Fruit fly (Drosophila melanogaster) whole organism, prepupa: ENCODE results near the gene Hsp70Ab.

Experiments
- CG10669 ChIP-seq: fragments of 200-800 bp; sonication (Bioruptor generic); optimal IDR thresholded peaks from 3 replicates; lab custom pipeline; 2018; ENCODE audit warnings: missing biosample characterization, mild to moderate bottlenecking, missing genetic modification characterization, moderate library complexity
- CG11762 ChIP-seq: fragments of 200-800 bp; sonication (Bioruptor generic); optimal IDR thresholded peaks from 3 replicates; lab custom pipeline; 2016; ENCODE audit warnings: missing biosample characterization, missing genetic modification characterization; ENCODE audit not compliant: insufficient read depth
- CG11902 ChIP-seq: fragments of 200-800 bp; sonication (Bioruptor generic); optimal IDR thresholded peaks from 3 replicates; lab custom pipeline; 2016; ENCODE audit warnings: missing biosample characterization, missing genetic modification characterization
- CG15336 ChIP-seq: fragments of 200-800 bp; sonication (Bioruptor generic); IDR thresholded peaks from 2 replicates; pipeline ENCODE4 v1.3.6; 2022; ENCODE audit warnings: missing biosample characterization, missing genetic modification characterization
- CG1621 ChIP-seq: fragments of 200-800 bp; sonication (Bioruptor generic); optimal IDR thresholded peaks from 3 replicates; lab custom pipeline; 2018; ENCODE audit warnings: missing biosample characterization, mild to moderate bottlenecking, missing genetic modification characterization
- CG16779 ChIP-seq: fragments of 200-800 bp; sonication (Bioruptor generic); optimal IDR thresholded peaks from 3 replicates; lab custom pipeline; 2017; ENCODE audit warnings: missing biosample characterization, mild to moderate bottlenecking, missing genetic modification characterization
- CG3032 ChIP-seq: fragments of 200-800 bp; optimal IDR thresholded peaks from 2 replicates; lab custom pipeline; 2019; ENCODE audit warnings: missing biosample characterization, mild to moderate bottlenecking, missing genetic modification characterization, moderate library complexity
- CG31627 ChIP-seq: fragments of 200-800 bp; sonication (Bioruptor generic); optimal IDR thresholded peaks from 3 replicates; lab custom pipeline; 2016; ENCODE audit warnings: missing biosample characterization, missing genetic modification characterization
- CG32006 ChIP-seq: fragments of 200-800 bp; sonication (Bioruptor generic); optimal IDR thresholded peaks from 3 replicates; lab custom pipeline; 2017; ENCODE audit warnings: missing biosample characterization, mild to moderate bottlenecking, missing genetic modification characterization
- CG34406 ChIP-seq: fragments of 200-800 bp; sonication (Bioruptor generic); optimal IDR thresholded peaks from 3 replicates; lab custom pipeline; 2016; ENCODE audit warnings: missing biosample characterization, missing genetic modification characterization
- CG3919 ChIP-seq: fragments of 200-800 bp; sonication (Bioruptor generic); optimal IDR thresholded peaks from 3 replicates; lab custom pipeline; 2016; ENCODE audit warnings: missing biosample characterization, missing genetic modification characterization
- CG4318 ChIP-seq: fragments of 200-800 bp; sonication (Bioruptor generic); optimal IDR thresholded peaks from 3 replicates; lab custom pipeline; 2017; ENCODE audit warnings: missing biosample characterization, mild to moderate bottlenecking, missing genetic modification characterization
- CG6163 ChIP-seq: fragments of 200-800 bp; sonication (Bioruptor generic); IDR thresholded peaks from 3 replicates; pipeline ENCODE4 v1.3.6; 2022; ENCODE audit warnings: missing biosample characterization, missing genetic modification characterization
- CG6276 ChIP-seq: fragments of 200-800 bp; sonication (Bioruptor generic); optimal IDR thresholded peaks from 2 replicates; lab custom pipeline; 2017; ENCODE audit warnings: missing biosample characterization, mild to moderate bottlenecking, missing genetic modification characterization
- CG6792 ChIP-seq: fragments of 200-800 bp; sonication (Bioruptor generic); optimal IDR thresholded peaks from 3 replicates; lab custom pipeline; 2016; ENCODE audit warnings: missing biosample characterization, missing genetic modification characterization
- CG6854 ChIP-seq: fragments of 200-800 bp; sonication (Bioruptor generic); optimal IDR thresholded peaks from 2 replicates; lab custom pipeline; 2017; ENCODE audit warnings: missing biosample characterization, mild to moderate bottlenecking, missing genetic modification characterization
- CG8119 ChIP-seq: fragments of 200-800 bp; sonication (Bioruptor generic); IDR thresholded peaks from 3 replicates; pipeline ENCODE4 v1.3.6; 2022; ENCODE audit warnings: missing biosample characterization, missing genetic modification characterization
- Eip75B ChIP-seq: fragments of 200-800 bp; sonication (Bioruptor generic); optimal IDR thresholded peaks from 3 replicates; lab custom pipeline; 2016; ENCODE audit warnings: missing biosample characterization, missing genetic modification characterization
- Eip78C ChIP-seq: fragments of 200-800 bp; sonication (Bioruptor generic); peaks from one replicate; lab custom pipeline; 2016; ENCODE audit warnings: missing biosample characterization, missing genetic modification characterization
- Eip93F ChIP-seq: fragments of 200-800 bp; sonication (Bioruptor generic); optimal IDR thresholded peaks from 2 replicates; lab custom pipeline; 2016; ENCODE audit warnings: missing biosample characterization, mild to moderate bottlenecking, missing genetic modification characterization
- Ets21C ChIP-seq: fragments of 200-800 bp; sonication (Bioruptor generic); optimal IDR thresholded peaks from 3 replicates; lab custom pipeline; 2016; ENCODE audit warnings: missing biosample characterization, missing genetic modification characterization
- Ets96B ChIP-seq: fragments of 200-800 bp; optimal IDR thresholded peaks from 2 replicates; lab custom pipeline; 2019; ENCODE audit warnings: missing biosample characterization, mild to moderate bottlenecking, missing genetic modification characterization, moderate library complexity
- Hr38 ChIP-seq: sonication (Bioruptor generic); optimal IDR thresholded peaks from 2 replicates; lab custom pipeline; 2016; ENCODE audit warnings: missing biosample characterization, missing genetic modification characterization
- Hr39 ChIP-seq: fragments of 200-800 bp; sonication (Bioruptor generic); optimal IDR thresholded peaks from 2 replicates; lab custom pipeline; 2016; ENCODE audit warnings: missing biosample characterization, missing genetic modification characterization
- Hr4 ChIP-seq: fragments of 200-800 bp; sonication (Bioruptor generic); optimal IDR thresholded peaks from 3 replicates; lab custom pipeline; 2016; ENCODE audit warnings: missing biosample characterization, missing genetic modification characterization
- OdsH ChIP-seq: fragments of 200-800 bp; sonication (Bioruptor generic); optimal IDR thresholded peaks from 3 replicates; lab custom pipeline; 2016; ENCODE audit warnings: missing biosample characterization, missing genetic modification characterization
- Smox ChIP-seq: fragments of 200-800 bp; sonication (Bioruptor generic); optimal IDR thresholded peaks from 3 replicates; lab custom pipeline; 2016; ENCODE audit warnings: missing biosample characterization, missing genetic modification characterization
- Sox14 ChIP-seq: fragments of 200-800 bp; sonication (Bioruptor generic); optimal IDR thresholded peaks from 3 replicates; lab custom pipeline; 2016; ENCODE audit warnings: missing biosample characterization, missing genetic modification characterization
- Sox15 ChIP-seq: fragments of 200-800 bp; sonication (Bioruptor generic); optimal IDR thresholded peaks from 3 replicates; lab custom pipeline; 2016; ENCODE audit warnings: missing biosample characterization, missing genetic modification characterization
- achi ChIP-seq: fragments of 200-800 bp; sonication (Bioruptor generic); optimal IDR thresholded peaks from 3 replicates; lab custom pipeline; 2016; ENCODE audit warnings: missing biosample characterization, missing genetic modification characterization
- acj6 ChIP-seq: fragments of 200-800 bp; sonication (Bioruptor generic); optimal IDR thresholded peaks from 3 replicates; lab custom pipeline; 2016; ENCODE audit warnings: missing biosample characterization, missing genetic modification characterization
- cyc ChIP-seq: fragments of 200-800 bp; sonication (Bioruptor generic); optimal IDR thresholded peaks from 3 replicates; lab custom pipeline; 2016; ENCODE audit warnings: missing biosample characterization, missing genetic modification characterization
- dac ChIP-seq: fragments of 200-800 bp; sonication (Bioruptor generic); optimal IDR thresholded peaks from 2 replicates; lab custom pipeline; 2017; ENCODE audit warnings: missing biosample characterization, mild to moderate bottlenecking, missing genetic modification characterization
- dsx ChIP-seq: fragments of 200-800 bp; optimal IDR thresholded peaks from 3 replicates; lab custom pipeline; 2019; ENCODE audit warnings: missing biosample characterization, mild to moderate bottlenecking, missing genetic modification characterization, moderate library complexity; ENCODE audit not compliant: poor library complexity, severe bottlenecking
- esn ChIP-seq: fragments of 200-800 bp; sonication (Bioruptor generic); optimal IDR thresholded peaks from 2 replicates; lab custom pipeline; 2016; ENCODE audit warnings: missing biosample characterization, mild to moderate bottlenecking, missing genetic modification characterization, moderate library complexity
- fd59A ChIP-seq: fragments of 200-800 bp; sonication (Bioruptor generic); optimal IDR thresholded peaks from 2 replicates; lab custom pipeline; 2017; ENCODE audit warnings: missing biosample characterization, mild to moderate bottlenecking, missing genetic modification characterization, missing genetic modification reagents
- fd85E ChIP-seq: fragments of 200-800 bp; sonication (Bioruptor generic); optimal IDR thresholded peaks from 3 replicates; lab custom pipeline; 2016; ENCODE audit warnings: missing biosample characterization, missing genetic modification characterization
- fkh ChIP-seq: fragments of 200-800 bp; sonication (Bioruptor generic); optimal IDR thresholded peaks from 3 replicates; lab custom pipeline; 2017; ENCODE audit warnings: missing biosample characterization, mild to moderate bottlenecking, missing genetic modification characterization, moderate library complexity
- lz ChIP-seq: fragments of 200-800 bp; sonication (Bioruptor generic); optimal IDR thresholded peaks from 3 replicates; lab custom pipeline; 2016; ENCODE audit warnings: missing biosample characterization, missing genetic modification characterization
- net ChIP-seq: fragments of 200-800 bp; sonication (Bioruptor generic); optimal IDR thresholded peaks from 3 replicates; lab custom pipeline; 2016; ENCODE audit warnings: missing biosample characterization, missing genetic modification characterization
- pdm3 ChIP-seq: fragments of 200-800 bp; sonication (Bioruptor generic); optimal IDR thresholded peaks from 3 replicates; lab custom pipeline; 2016; ENCODE audit warnings: missing biosample characterization, missing genetic modification characterization
- salr ChIP-seq, 2 experiments: fragments of 200-800 bp; sonication (Bioruptor generic); optimal IDR thresholded peaks; 3 replicates each; lab custom pipeline; 2016 to 2018; ENCODE audit warnings: missing biosample characterization in 2 of 2, missing genetic modification characterization in 2 of 2, mild to moderate bottlenecking in 1 of 2
- ss ChIP-seq, 2 experiments: fragments of 200-800 bp; sonication (Bioruptor generic); optimal IDR thresholded peaks; 2 replicates in 1 of 2; 3 replicates in 1 of 2; lab custom pipeline; 2017 to 2018; ENCODE audit warnings: mild to moderate bottlenecking in 2 of 2, missing biosample characterization in 2 of 2, missing genetic modification characterization in 2 of 2, moderate library complexity in 1 of 2
- svp ChIP-seq: fragments of 200-800 bp; sonication (Bioruptor generic); peaks from one replicate; lab custom pipeline; 2016; ENCODE audit warnings: missing biosample characterization, missing genetic modification characterization
- vri ChIP-seq: fragments of 200-800 bp; sonication (Bioruptor generic); optimal IDR thresholded peaks from 3 replicates; lab custom pipeline; 2016; ENCODE audit warnings: missing biosample characterization, mild to moderate bottlenecking, missing genetic modification characterization

Hsp70Ab gene

DNA sequence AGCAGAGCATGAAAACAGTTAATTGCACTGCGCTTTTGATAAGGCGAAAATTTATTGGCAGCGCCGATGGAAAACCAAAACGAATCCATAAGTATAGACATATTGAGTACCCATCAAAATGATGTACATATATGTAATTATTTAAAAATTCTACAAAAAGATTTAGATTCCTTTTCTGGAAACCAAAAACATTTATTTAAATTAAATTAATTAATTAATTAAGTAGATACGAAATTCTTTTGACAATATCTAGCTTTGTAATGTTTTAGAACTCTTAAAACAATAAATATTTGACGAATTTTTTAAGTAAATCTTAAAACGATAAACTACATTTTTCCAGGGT is 19.0 kb downstream of the Hsp70Ab start:
- TF ChIP-seq CG3032, result no peak
- TF ChIP-seq salr (GFP tag; optimal IDR thresholded peaks at IDR 0.05; lab: Kevin White, UChicago), result peak in 1 of 2 experiments; percentile 18
- TF ChIP-seq svp (GFP tag; lab: Kevin White, UChicago), result peak; percentile 75
- no peak for TF ChIP-seq CG11762
- peak; percentile 34 for TF ChIP-seq esn
- TF ChIP-seq CG32006 (GFP tag; lab: Kevin White, UChicago), result peak; percentile 55
- peak; percentile 41 for TF ChIP-seq Hr4 (GFP tag; lab: Kevin White, UChicago)
- TF ChIP-seq acj6 (GFP tag; lab: Kevin White, UChicago), result peak; percentile 27
- TF ChIP-seq Sox14 (GFP tag; lab: Kevin White, UChicago), result no peak
- TF ChIP-seq CG3919, result peak; percentile 34
- no peak for TF ChIP-seq vri
- TF ChIP-seq Ets96B, result peak; percentile 27
- TF ChIP-seq CG15336 (GFP tag; lab: Robert Waterston, UW), result peak; percentile 66
- TF ChIP-seq CG34406 (GFP tag; lab: Kevin White, UChicago), result peak; percentile 18
- no peak for TF ChIP-seq Hr38 (GFP tag; lab: Kevin White, UChicago)
- TF ChIP-seq CG6163 (GFP tag; lab: Robert Waterston, UW), result 0 out of 3 replicates have a peak, but pooled peaks have one; percentile 6
- TF ChIP-seq Smox (GFP tag; lab: Kevin White, UChicago), result no peak
- TF ChIP-seq CG10669 (GFP tag; lab: Kevin White, UChicago), result peak; percentile 17
- peak; percentile 9 for TF ChIP-seq OdsH (GFP tag; lab: Kevin White, UChicago)
- peak; percentile 43 for TF ChIP-seq Eip78C
- TF ChIP-seq CG8119 (GFP tag; lab: Robert Waterston, UW), result peak; percentile 63; the same call in 2 of the 3 replicates
- peak; percentile 4 for TF ChIP-seq CG16779 (tag; lab: Kevin White, UChicago)
- peak; percentile 50 for TF ChIP-seq CG6276 (GFP tag; lab: Kevin White, UChicago)
- peak; percentile 38 for TF ChIP-seq achi (GFP tag; lab: Kevin White, UChicago)

DNA sequence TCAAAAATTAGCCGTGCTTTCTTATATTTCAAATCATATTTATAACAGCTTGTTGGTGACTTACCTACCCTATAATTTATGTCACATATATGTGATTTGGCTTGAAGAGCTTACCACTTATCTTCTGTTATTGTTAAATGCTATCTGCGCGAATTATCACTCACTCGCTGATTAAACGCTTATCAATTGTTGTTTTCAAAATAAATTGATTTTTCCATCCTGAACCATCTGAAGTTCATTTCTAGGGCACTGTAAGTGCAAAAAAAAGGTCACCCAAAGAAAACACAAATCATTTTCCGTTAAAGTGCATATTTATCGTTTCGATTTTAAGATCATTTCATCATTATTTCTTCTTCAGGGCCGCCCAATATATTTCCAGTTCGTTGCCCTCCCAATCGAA is 19.9 kb downstream of the Hsp70Ab start:
- TF ChIP-seq svp (GFP tag; lab: Kevin White, UChicago) (peak; percentile 92), pdm3 (GFP tag; lab: Kevin White, UChicago) (no peak), vri (peak; percentile 5), Smox (GFP tag; lab: Kevin White, UChicago) (no peak)

DNA sequence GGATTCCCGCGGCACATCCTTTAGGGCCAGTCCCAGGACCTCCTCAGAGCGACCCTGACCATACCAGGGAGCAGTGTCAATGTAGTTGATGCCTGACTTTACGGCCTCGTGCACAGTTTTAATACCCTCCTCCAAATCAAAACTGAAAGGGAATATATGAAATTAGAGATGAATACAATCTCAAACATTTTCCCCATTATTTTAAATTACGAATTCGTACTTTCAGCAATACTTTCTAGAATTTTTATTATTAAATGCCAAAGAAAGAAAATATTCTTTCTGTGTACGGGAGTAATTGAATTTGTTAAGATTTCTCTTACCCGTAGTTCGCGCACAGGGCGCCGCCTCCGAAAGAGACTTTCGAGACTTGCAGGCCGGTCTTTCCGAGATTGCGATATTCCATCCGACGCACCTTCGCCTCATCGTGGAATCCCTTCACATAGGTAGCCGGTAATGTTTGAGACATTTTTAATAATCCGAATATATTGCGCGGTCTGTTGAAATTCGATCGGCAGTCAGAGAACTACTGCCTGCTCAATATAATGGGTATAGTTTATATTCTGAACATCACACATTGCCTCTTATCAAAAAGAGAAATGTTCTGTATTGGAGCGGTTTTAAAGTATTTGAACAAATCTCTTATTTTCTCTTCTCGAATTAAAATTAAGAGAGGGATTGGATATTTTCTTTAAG is 21.7 kb downstream of the Hsp70Ab start, which contains the start of gene CG18547:
Gene CG18547 (minus strand): TSS at position 512 of the 693 bp plus-strand sequence.
- TF ChIP-seq CG6163 (GFP tag; lab: Robert Waterston, UW) (peak; percentile 58; the same call in 2 of the 3 replicates), achi (GFP tag; lab: Kevin White, UChicago) (peak; percentile 9), dsx (peak; percentile 24), CG3919 (peak; percentile 52), Hr39 (GFP tag; lab: Kevin White, UChicago) (peak; percentile 48), ss (GFP tag; optimal IDR thresholded peaks at IDR 0.05; lab: Kevin White, UChicago) (peak in 1 of 2 experiments; percentile 21), CG15336 (GFP tag; lab: Robert Waterston, UW) (0 out of 2 replicates have a peak, but pooled peaks have one; percentile 22), Sox15 (no peak), fkh (GFP tag; lab: Kevin White, UChicago) (no peak), CG16779 (tag; lab: Kevin White, UChicago) (no peak), Eip78C (peak; percentile 84), fd59A (GFP tag; lab: Kevin White, UChicago) (no peak), Hr4 (GFP tag; lab: Kevin White, UChicago) (peak; percentile 26), Ets21C (peak; percentile 26), dac (GFP tag; lab: Kevin White, UChicago) (no peak), vri (peak; percentile 14), Ets96B (peak; percentile 59), CG6276 (GFP tag; lab: Kevin White, UChicago) (no peak), Eip75B (GFP tag; lab: Kevin White, UChicago) (peak; percentile 49), svp (GFP tag; lab: Kevin White, UChicago) (peak; percentile 82), CG6854 (GFP tag; lab: Kevin White, UChicago) (no peak), fd85E (GFP tag; lab: Kevin White, UChicago) (no peak), CG1621 (tag; lab: Kevin White, UChicago) (peak; percentile 59), OdsH (GFP tag; lab: Kevin White, UChicago) (peak; percentile 48), CG4318 (no peak), lz (peak; percentile 57), CG31627 (GFP tag; lab: Kevin White, UChicago) (peak; percentile 59), cyc (peak; percentile 49), net (GFP tag; lab: Kevin White, UChicago) (peak; percentile 14), Eip93F (GFP tag; lab: Kevin White, UChicago) (no peak), CG6792 (GFP tag; lab: Kevin White, UChicago) (peak; percentile 45), CG11902 (no peak)
